Worm (Caenorhabditis elegans): ENCODE measurements around the gene F23D12.4.

ce11 chrX:14469284-14469683, 24.5 kb downstream of the F23D12.4 start, which contains the start of gene M163.9:
- TF ChIP-seq egl-27 (tag; optimal IDR thresholded peaks at IDR 0.05) (no peak), nhr-25 (tag; optimal IDR thresholded peaks at IDR 0.05; ENCODE audit: borderline replicate concordance, insufficient read depth) (no peak), ztf-11 (tag; optimal IDR thresholded peaks at IDR 0.05) (no peak), madf-9 (GFP tag; conservative IDR thresholded peaks at IDR 0.05) (no peak), lsy-2 (tag; optimal IDR thresholded peaks at IDR 0.05) (no peak), zip-11 (GFP tag; IDR thresholded peaks at IDR 0.05) (no peak), nhr-6 (tag; optimal IDR thresholded peaks at IDR 0.05) (no peak), pha-4 (GFP tag; IDR thresholded peaks at IDR 0.05) (no peak), pha-4 (tag; optimal IDR thresholded peaks at IDR 0.05) (no peak), attf-4 (tag; optimal IDR thresholded peaks at IDR 0.05) (no peak), ama-1 (optimal IDR thresholded peaks at IDR 0.05) (no peak), unc-39 (tag; optimal IDR thresholded peaks at IDR 0.05) (no peak), dve-1 (tag; optimal IDR thresholded peaks at IDR 0.05; ENCODE audit: insufficient read depth) (no peak)

Data from whole organism, L4 larva.